Fruit fly (Drosophila melanogaster): Measurements from ENCODE around the gene Cftr.
A peak's percentile ranks its signal among the peaks of the same experiment; 100 is the strongest.

Cftr gene

dm6 chr3R:24580067-24580962 is 36.6 kb upstream of the Cftr start (continued):
- peak; percentile 13 for TF ChIP-seq lab (GFP tag; optimal IDR thresholded peaks at IDR 0.05)
- no peak for TF ChIP-seq CG13123 (GFP tag; optimal IDR thresholded peaks at IDR 0.05)
- peak in 1 of 2 experiments; percentile 62 for TF ChIP-seq bsh (GFP tag; optimal IDR thresholded peaks at IDR 0.05)
- no peak for TF ChIP-seq CG9817 (tag; optimal IDR thresholded peaks at IDR 0.05)
- no peak for TF ChIP-seq CG16813 (GFP tag; IDR thresholded peaks at IDR 0.05; ENCODE audit: partially characterized antibody)
- TF ChIP-seq crc (GFP tag; optimal IDR thresholded peaks at IDR 0.05): no peak
- TF ChIP-seq Tbp (GFP tag; optimal IDR thresholded peaks at IDR 0.05): no peak
- TF ChIP-seq maf-S (GFP tag; optimal IDR thresholded peaks at IDR 0.05): no peak
- TF ChIP-seq CG14441 (GFP tag; IDR thresholded peaks at IDR 0.05): no peak
- peak; percentile 56 for TF ChIP-seq dmrt99B (tag; optimal IDR thresholded peaks at IDR 0.05)
- TF ChIP-seq Spps (tag; optimal IDR thresholded peaks at IDR 0.05): peak; percentile 25
- no peak for TF ChIP-seq org-1 (GFP tag; optimal IDR thresholded peaks at IDR 0.05)
- TF ChIP-seq CG4360 (GFP tag; IDR thresholded peaks at IDR 0.05): no peak
- peak; percentile 28 for TF ChIP-seq bcd (GFP tag; optimal IDR thresholded peaks at IDR 0.05)
- TF ChIP-seq nerfin-1 (tag; optimal IDR thresholded peaks at IDR 0.05): peak; percentile 99
- peak; percentile 34; the same call in 1 of the 2 replicates for TF ChIP-seq CG6689 (GFP tag; IDR thresholded peaks at IDR 0.05)
- no peak for TF ChIP-seq p53 (GFP tag; optimal IDR thresholded peaks at IDR 0.05)
- TF ChIP-seq Nf-YB (GFP tag; optimal IDR thresholded peaks at IDR 0.05): peak; percentile 28
- TF ChIP-seq CG15011 (GFP tag; optimal IDR thresholded peaks at IDR 0.05): no peak
- TF ChIP-seq yki (optimal IDR thresholded peaks at IDR 0.05): no peak
- no peak for TF ChIP-seq eyg (GFP tag; optimal IDR thresholded peaks at IDR 0.05)
- no peak for TF ChIP-seq CG1024 (GFP tag; IDR thresholded peaks at IDR 0.05)
- TF ChIP-seq CG3407 (GFP tag; optimal IDR thresholded peaks at IDR 0.05): no peak
- TF ChIP-seq ap (GFP tag; IDR thresholded peaks at IDR 0.05): no peak
- no peak for TF ChIP-seq CG6765 (GFP tag; optimal IDR thresholded peaks at IDR 0.05)
- TF ChIP-seq ara (GFP tag; IDR thresholded peaks at IDR 0.05): no peak
- no peak for TF ChIP-seq CG5953 (GFP tag; IDR thresholded peaks at IDR 0.05)
- TF ChIP-seq sd (tag; optimal IDR thresholded peaks at IDR 0.05): peak; percentile 84
- TF ChIP-seq Lim3 (GFP tag; IDR thresholded peaks at IDR 0.05): no peak
- no peak for TF ChIP-seq sna (GFP tag; IDR thresholded peaks at IDR 0.05; ENCODE audit: partially characterized antibody)
- no peak for TF ChIP-seq CG9876 (GFP tag; optimal IDR thresholded peaks at IDR 0.05)
- TF ChIP-seq sqz (GFP tag; optimal IDR thresholded peaks at IDR 0.05): peak; percentile 23
- TF ChIP-seq pb (GFP tag; optimal IDR thresholded peaks at IDR 0.05): no peak
- TF ChIP-seq CG10267 (tag; optimal IDR thresholded peaks at IDR 0.05): peak; percentile 11
- no peak for TF ChIP-seq odd (GFP tag; optimal IDR thresholded peaks at IDR 0.05)
- TF ChIP-seq trem (tag; optimal IDR thresholded peaks at IDR 0.05): peak; percentile 16
- TF ChIP-seq D (optimal IDR thresholded peaks at IDR 0.05): no peak
- peak; percentile 1 for TF ChIP-seq D (GFP tag; optimal IDR thresholded peaks at IDR 0.05)
- peak; percentile 83; the same call in 2 of the 3 replicates for TF ChIP-seq CG17361 (GFP tag; IDR thresholded peaks at IDR 0.05)
- peak; percentile 65; the same call in 1 of the 2 replicates for TF ChIP-seq CG31441 (GFP tag; IDR thresholded peaks at IDR 0.05)
- TF ChIP-seq rib (GFP tag; IDR thresholded peaks at IDR 0.05): no peak
- no peak for TF ChIP-seq CG33213 (GFP tag; optimal IDR thresholded peaks at IDR 0.05)
- TF ChIP-seq CG9797 (GFP tag; optimal IDR thresholded peaks at IDR 0.05): no peak
- TF ChIP-seq slp2 (GFP tag; optimal IDR thresholded peaks at IDR 0.05): no peak
- peak; percentile 45 for TF ChIP-seq Sox102F (GFP tag; optimal IDR thresholded peaks at IDR 0.05)
- peak; percentile 7 for TF ChIP-seq CG13624 (GFP tag; optimal IDR thresholded peaks at IDR 0.05)
- TF ChIP-seq cato (GFP tag; optimal IDR thresholded peaks at IDR 0.05; ENCODE audit: borderline replicate concordance): no peak
- TF ChIP-seq crp (GFP tag; optimal IDR thresholded peaks at IDR 0.05): no peak
- no peak for TF ChIP-seq vnd (GFP tag; IDR thresholded peaks at IDR 0.05; ENCODE audit: partially characterized antibody)
- TF ChIP-seq Atf3 (GFP tag; optimal IDR thresholded peaks at IDR 0.05): no peak
